Worm (Caenorhabditis elegans): Measurements from ENCODE around the gene F27E5.9.

F27E5.9 gene

ce11 chrII:10137358-10137757 is 2.6 kb downstream of the F27E5.9 start, which contains the start of gene phg-1:
Gene phg-1, plus strand, starts transcription at chrII:10137658.
- TF ChIP-seq nhr-12 (tag; optimal IDR thresholded peaks at IDR 0.05): no peak
- TF ChIP-seq mdl-1 (tag; optimal IDR thresholded peaks at IDR 0.05): no peak
- no peak for TF ChIP-seq blmp-1 (tag; optimal IDR thresholded peaks at IDR 0.05)

ce11 chrII:10139177-10139640 is 4.5 kb downstream of the F27E5.9 start, which contains the start of gene asah-2:
Gene asah-2, plus strand, starts transcription at chrII:10139590.
- peak; percentile 2 for TF ChIP-seq nhr-90 (tag; optimal IDR thresholded peaks at IDR 0.05; ENCODE audit: poor library complexity)
- peak; percentile 83 for TF ChIP-seq elt-2 (tag; optimal IDR thresholded peaks at IDR 0.05)
- no peak for TF ChIP-seq xbp-1 (tag; optimal IDR thresholded peaks at IDR 0.05)

- TF ChIP-seq aha-1 (tag; optimal IDR thresholded peaks at IDR 0.05): no peak
- TF ChIP-seq pqm-1 (tag; optimal IDR thresholded peaks at IDR 0.05): no peak
- no peak for TF ChIP-seq nhr-47 (tag; optimal IDR thresholded peaks at IDR 0.05)
- TF ChIP-seq tlp-1 (tag; optimal IDR thresholded peaks at IDR 0.05): no peak
- TF ChIP-seq C34B4.2 (tag; optimal IDR thresholded peaks at IDR 0.05): no peak
- TF ChIP-seq pag-3 (tag; optimal IDR thresholded peaks at IDR 0.05; ENCODE audit: borderline replicate concordance, insufficient read depth): no peak
- TF ChIP-seq blmp-1 (tag; optimal IDR thresholded peaks at IDR 0.05): no peak
- no peak for TF ChIP-seq ztf-4 (tag; optimal IDR thresholded peaks at IDR 0.05)
- TF ChIP-seq hlh-17 (GFP tag; optimal IDR thresholded peaks at IDR 0.05; ENCODE audit: borderline replicate concordance): no peak
- TF ChIP-seq rnt-1 (tag; optimal IDR thresholded peaks at IDR 0.05): no peak
- no peak for TF ChIP-seq elt-2 (tag; optimal IDR thresholded peaks at IDR 0.05)
- no peak for TF ChIP-seq egl-13 (tag; optimal IDR thresholded peaks at IDR 0.05)
- TF ChIP-seq lin-39 (tag; optimal IDR thresholded peaks at IDR 0.05): no peak
- TF ChIP-seq hlh-4 (tag; optimal IDR thresholded peaks at IDR 0.05): no peak
- TF ChIP-seq lir-3 (tag; optimal IDR thresholded peaks at IDR 0.05; ENCODE audit: poor library complexity): no peak
Observed at ce11 chrII:10144092-10144491, 9.3 kb downstream of the F27E5.9 start, which contains the start of gene F27E5.3. Gene F27E5.3, minus strand, starts transcription at chrII:10144192.

- TF ChIP-seq lin-35 (GFP tag; optimal IDR thresholded peaks at IDR 0.05) (no peak), fkh-4 (tag; optimal IDR thresholded peaks at IDR 0.05; ENCODE audit: borderline replicate concordance) (no peak), nhr-47 (tag; optimal IDR thresholded peaks at IDR 0.05) (no peak), ztf-11 (tag; optimal IDR thresholded peaks at IDR 0.05) (no peak), nhr-85 (tag) (peak; percentile 87), lin-14 (GFP tag; optimal IDR thresholded peaks at IDR 0.05) (peak; percentile 12), unc-98 (GFP tag; IDR thresholded peaks at IDR 0.05) (no peak), egl-27 (tag; optimal IDR thresholded peaks at IDR 0.05) (no peak), lsy-2 (tag; optimal IDR thresholded peaks at IDR 0.05) (peak in 1 of 2 experiments; percentile 69), vab-15 (tag; optimal IDR thresholded peaks at IDR 0.05) (no peak), fkh-10 (GFP tag; optimal IDR thresholded peaks at IDR 0.05) (no peak), nhr-20 (tag; optimal IDR thresholded peaks at IDR 0.05) (no peak), swsn-7 (tag; optimal IDR thresholded peaks at IDR 0.05) (no peak), ceh-63 (GFP tag; optimal IDR thresholded peaks at IDR 0.05) (no peak), unc-130 (tag; optimal IDR thresholded peaks at IDR 0.05) (no peak), xbp-1 (tag; optimal IDR thresholded peaks at IDR 0.05) (no peak)
Observed at ce11 chrII:10146488-10146887, 11.7 kb downstream of the F27E5.9 start, which contains the start of gene pax-3. Gene pax-3, plus strand, starts transcription at chrII:10146570.

- TF ChIP-seq nhr-77 (tag; optimal IDR thresholded peaks at IDR 0.05): no peak
- TF ChIP-seq efl-1 (optimal IDR thresholded peaks at IDR 0.05): no peak
- peak in 1 of 2 experiments; percentile 49 for TF ChIP-seq efl-1 (GFP tag; optimal IDR thresholded peaks at IDR 0.05 in 1 of 2)
- peak in 1 of 2 experiments; percentile 47 for TF ChIP-seq lsy-2 (tag; optimal IDR thresholded peaks at IDR 0.05)
- TF ChIP-seq tbx-2 (tag; optimal IDR thresholded peaks at IDR 0.05): no peak
- TF ChIP-seq lin-14 (GFP tag; optimal IDR thresholded peaks at IDR 0.05): no peak
- TF ChIP-seq nhr-85 (tag): peak; percentile 64
- peak; percentile 60 for TF ChIP-seq vab-15 (tag; optimal IDR thresholded peaks at IDR 0.05)
Observed at ce11 chrII:10147502-10147901, 12.8 kb downstream of the F27E5.9 start.
